Worm (Caenorhabditis elegans): ENCODE results near the gene H11E01.2.

DNA sequence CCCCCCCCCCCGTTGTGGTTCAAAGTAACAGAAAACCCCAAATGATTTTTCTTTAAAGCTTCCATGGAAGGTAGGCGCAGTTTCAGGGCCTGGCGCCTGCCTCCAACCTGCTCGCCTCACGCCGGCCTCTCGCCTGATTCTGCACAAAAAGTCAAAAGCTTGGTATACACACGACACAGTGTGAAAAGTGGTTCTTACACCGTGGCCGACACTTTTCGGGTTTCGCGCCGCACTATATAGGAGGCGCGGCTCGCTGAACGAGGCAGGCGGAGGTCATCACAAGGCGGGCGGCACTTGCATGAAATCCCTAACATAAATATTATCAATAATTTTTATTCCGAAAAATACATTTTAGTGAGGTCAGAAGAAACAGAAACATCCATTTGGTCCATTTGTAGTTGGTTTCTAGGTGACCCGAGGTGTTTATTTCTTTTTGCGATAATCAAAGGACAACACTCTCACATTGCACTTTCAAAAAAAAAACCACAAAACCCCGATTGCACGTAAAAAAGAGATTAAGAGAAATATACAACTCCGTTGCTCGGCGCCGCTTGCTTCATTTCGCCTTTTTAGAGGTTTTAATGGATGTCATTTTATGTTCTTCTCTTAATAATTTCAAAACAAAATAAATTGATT lies 10.1 kb downstream of the H11E01.2 start, which contains the start of gene ZK380.2:
- TF ChIP-seq W03F9.2 (tag; optimal IDR thresholded peaks at IDR 0.05) (no peak), him-1 (tag; optimal IDR thresholded peaks at IDR 0.05) (no peak), dao-5 (tag; optimal IDR thresholded peaks at IDR 0.05) (no peak)
